Worm (Caenorhabditis elegans): Measurements from ENCODE around the gene acy-2.
A peak's percentile ranks its signal among the peaks of the same experiment; 100 is the strongest.

acy-2 gene

DNA sequence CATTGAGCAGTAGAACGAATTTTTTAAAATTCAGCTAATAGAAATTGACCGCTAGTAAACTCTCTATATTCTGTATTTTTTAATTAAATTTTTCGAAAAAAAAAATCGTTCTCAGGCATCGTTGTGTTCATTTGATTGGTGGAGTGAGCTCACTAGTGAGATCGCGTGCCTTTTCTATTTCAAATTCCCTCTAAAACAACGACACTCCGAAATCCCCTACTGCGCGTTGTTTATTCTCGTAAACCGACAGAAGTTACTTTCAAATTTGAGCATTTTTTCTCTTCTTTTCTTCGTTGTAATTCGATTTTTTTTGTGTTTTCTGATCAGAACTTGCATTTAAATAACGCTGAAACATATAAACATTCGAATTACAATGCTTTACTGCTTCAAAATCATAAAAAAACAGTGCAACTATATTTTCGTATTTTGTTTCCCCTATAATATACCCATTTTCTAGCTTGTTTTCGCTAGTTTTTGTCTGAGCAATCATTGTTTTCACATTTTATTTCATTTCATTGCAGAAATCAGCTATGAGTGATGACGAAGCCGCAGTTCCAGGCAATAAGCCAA is 36.2 kb upstream of the acy-2 start, which contains the start of gene syf-3 (continued):
- TF ChIP-seq grh-1 (GFP tag; IDR thresholded peaks at IDR 0.05) (peak; percentile 68), unc-98 (GFP tag; IDR thresholded peaks at IDR 0.05) (no peak), vab-15 (tag; optimal IDR thresholded peaks at IDR 0.05) (peak; percentile 25), tbx-2 (tag; optimal IDR thresholded peaks at IDR 0.05) (peak; percentile 61), snu-23 (GFP tag; optimal IDR thresholded peaks at IDR 0.05) (peak; percentile 73), rnt-1 (tag; optimal IDR thresholded peaks at IDR 0.05) (peak; percentile 87), ceh-82 (tag; optimal IDR thresholded peaks at IDR 0.05) (peak; percentile 57 to 73 (median 59)), nhr-77 (tag; optimal IDR thresholded peaks at IDR 0.05) (no peak), mep-1 (tag; optimal IDR thresholded peaks at IDR 0.05) (peak; percentile 67), unc-62 (GFP tag; optimal IDR thresholded peaks at IDR 0.05) (no peak), aha-1 (tag; optimal IDR thresholded peaks at IDR 0.05) (no peak), nhr-85 (tag) (peak; percentile 79), ceh-8 (GFP tag; optimal IDR thresholded peaks at IDR 0.05) (no peak), mdl-1 (tag; optimal IDR thresholded peaks at IDR 0.05) (peak in 1 of 2 experiments; percentile 44), Y116A8C.19 (tag; optimal IDR thresholded peaks at IDR 0.05; ENCODE audit: borderline replicate concordance) (no peak), aly-2 (tag; optimal IDR thresholded peaks at IDR 0.05) (peak; percentile 69), alr-1 (tag; optimal IDR thresholded peaks at IDR 0.05; ENCODE audit: borderline replicate concordance) (no peak), elt-3 (tag; optimal IDR thresholded peaks at IDR 0.05) (no peak), skn-1 (tag; optimal IDR thresholded peaks at IDR 0.05) (peak; percentile 68), nhr-90 (tag; optimal IDR thresholded peaks at IDR 0.05; ENCODE audit: poor library complexity) (peak; percentile 59), sox-4 (tag; optimal IDR thresholded peaks at IDR 0.05) (peak; percentile 37), lsy-2 (tag; optimal IDR thresholded peaks at IDR 0.05) (peak; percentile 72 to 78), ama-1 (optimal IDR thresholded peaks at IDR 0.05) (no peak), unc-130 (tag; optimal IDR thresholded peaks at IDR 0.05) (no peak), efl-3 (GFP tag; optimal IDR thresholded peaks at IDR 0.05) (no peak), tlp-1 (tag; optimal IDR thresholded peaks at IDR 0.05) (no peak), egl-13 (tag; optimal IDR thresholded peaks at IDR 0.05) (no peak), F16B12.6 (tag; optimal IDR thresholded peaks at IDR 0.05) (peak; percentile 30), dsc-1 (tag; optimal IDR thresholded peaks at IDR 0.05) (peak; percentile 72), mef-2 (tag; optimal IDR thresholded peaks at IDR 0.05) (no peak), lin-39 (tag; optimal IDR thresholded peaks at IDR 0.05) (peak; percentile 62), sup-37 (GFP tag; optimal IDR thresholded peaks at IDR 0.05) (no peak), ztf-4 (tag; optimal IDR thresholded peaks at IDR 0.05) (no peak), C04F5.9 (tag; optimal IDR thresholded peaks at IDR 0.05) (peak; percentile 3), C16A3.4 (tag; optimal IDR thresholded peaks at IDR 0.05) (peak; percentile 18), snpc-4 (tag; optimal IDR thresholded peaks at IDR 0.05) (peak; percentile 38), pag-3 (tag; optimal IDR thresholded peaks at IDR 0.05; ENCODE audit: borderline replicate concordance, insufficient read depth) (no peak), isw-1 (GFP tag; IDR thresholded peaks at IDR 0.05) (peak; percentile 42), pax-3 (tag; optimal IDR thresholded peaks at IDR 0.05) (no peak), nhr-28 (tag; optimal IDR thresholded peaks at IDR 0.05) (no peak), ets-5 (GFP tag; IDR thresholded peaks at IDR 0.05) (no peak), hlh-17 (GFP tag; optimal IDR thresholded peaks at IDR 0.05; ENCODE audit: borderline replicate concordance) (no peak), elt-2 (tag; optimal IDR thresholded peaks at IDR 0.05) (no peak), fos-1 (tag; optimal IDR thresholded peaks at IDR 0.05) (peak; percentile 36), ceh-63 (GFP tag; optimal IDR thresholded peaks at IDR 0.05) (no peak), lin-15B (tag; optimal IDR thresholded peaks at IDR 0.05) (no peak), fkh-4 (tag; optimal IDR thresholded peaks at IDR 0.05; ENCODE audit: borderline replicate concordance) (peak; percentile 3), zag-1 (tag; optimal IDR thresholded peaks at IDR 0.05) (no peak), ceh-88 (GFP tag; IDR thresholded peaks at IDR 0.05) (no peak), nhr-237 (tag; optimal IDR thresholded peaks at IDR 0.05) (no peak), unc-30 (tag; optimal IDR thresholded peaks at IDR 0.05) (no peak), egl-27 (tag; optimal IDR thresholded peaks at IDR 0.05) (no peak), irx-1 (tag; optimal IDR thresholded peaks at IDR 0.05) (peak; percentile 68)

Measured in whole organism, L1 larva.